Fruit fly (Drosophila melanogaster) whole organism, embryonic: ENCODE results near the gene Vps29.

Experiments
- CG10147 ChIP-seq: fragments of 200-800 bp; sonication (Bioruptor generic); optimal IDR thresholded peaks from 2 replicates; lab custom pipeline; 2019; ENCODE audit warnings: missing biosample characterization, mild to moderate bottlenecking, missing genetic modification characterization, moderate library complexity
- CG10543 ChIP-seq: fragments of 200-800 bp; sonication (Bioruptor generic); optimal IDR thresholded peaks from 3 replicates; lab custom pipeline; 2017; ENCODE audit warnings: missing biosample characterization, mild to moderate bottlenecking, missing genetic modification characterization, moderate library complexity
- CG10654 ChIP-seq: fragments of 200-800 bp; sonication (Bioruptor generic); optimal IDR thresholded peaks from 2 replicates; lab custom pipeline; 2016; ENCODE audit warnings: missing biosample characterization, missing genetic modification characterization
- CG11247 ChIP-seq: fragments of 200-800 bp; sonication (Bioruptor generic); IDR thresholded peaks from 2 replicates; pipeline ENCODE4 v1.3.6; 2022; ENCODE audit warnings: missing biosample characterization, missing genetic modification characterization
- CG11504 ChIP-seq: fragments of 200-800 bp; sonication (Bioruptor generic); optimal IDR thresholded peaks from 3 replicates; lab custom pipeline; 2019; ENCODE audit warnings: missing biosample characterization, mild to moderate bottlenecking, missing genetic modification characterization, moderate library complexity
- CG12071 ChIP-seq: fragments of 200-800 bp; sonication (Bioruptor generic); optimal IDR thresholded peaks from 3 replicates; lab custom pipeline; 2018; ENCODE audit warnings: missing biosample characterization, mild to moderate bottlenecking, missing genetic modification characterization
- CG12391 ChIP-seq: fragments of 200-800 bp; sonication (Bioruptor generic); optimal IDR thresholded peaks from 3 replicates; lab custom pipeline; 2018; ENCODE audit warnings: missing biosample characterization, mild to moderate bottlenecking, missing genetic modification characterization, moderate library complexity
- CG15073 ChIP-seq: fragments of 200-800 bp; sonication (Bioruptor generic); optimal IDR thresholded peaks from 2 replicates; lab custom pipeline; 2016; ENCODE audit warnings: missing biosample characterization, missing genetic modification characterization
- CG16813 ChIP-seq: fragments of 200-800 bp; sonication (Bioruptor generic); IDR thresholded peaks from 3 replicates; pipeline ENCODE4 v1.3.6; 2022; ENCODE audit warnings: missing biosample characterization, missing genetic modification characterization; ENCODE audit not compliant: partially characterized antibody
- CG17912 ChIP-seq: fragments of 200-800 bp; sonication (Bioruptor generic); optimal IDR thresholded peaks from 2 replicates; lab custom pipeline; 2018; ENCODE audit warnings: missing biosample characterization, mild to moderate bottlenecking, missing genetic modification characterization
- CG2199 ChIP-seq: fragments of 200-800 bp; sonication (Bioruptor generic); IDR thresholded peaks from 3 replicates; pipeline ENCODE4 v1.3.6; 2022; ENCODE audit warnings: missing biosample characterization, missing genetic modification characterization
- CG2712 ChIP-seq: fragments of 200-800 bp; optimal IDR thresholded peaks from 3 replicates; lab custom pipeline; 2019; ENCODE audit warnings: missing biosample characterization, mild to moderate bottlenecking, missing genetic modification characterization, moderate library complexity
- CG4404 ChIP-seq: fragments of 200-800 bp; sonication (Bioruptor generic); IDR thresholded peaks from 2 replicates; pipeline ENCODE4 v1.3.6; 2022; ENCODE audit warnings: missing biosample characterization, missing genetic modification characterization
- CG6854 ChIP-seq: fragments of 200-800 bp; sonication (Bioruptor generic); optimal IDR thresholded peaks from 3 replicates; lab custom pipeline; 2017; ENCODE audit warnings: missing biosample characterization, mild to moderate bottlenecking, missing genetic modification characterization
- CG7963 ChIP-seq: fragments of 200-800 bp; sonication (Bioruptor generic); IDR thresholded peaks from 3 replicates; pipeline ENCODE4 v1.3.6; 2022; ENCODE audit warnings: missing biosample characterization, missing genetic modification characterization; ENCODE audit not compliant: partially characterized antibody
- CG8089 ChIP-seq: fragments of 200-800 bp; sonication (Bioruptor generic); optimal IDR thresholded peaks from 3 replicates; lab custom pipeline; 2016; ENCODE audit warnings: missing biosample characterization, missing genetic modification characterization
- CG9876 ChIP-seq: fragments of 200-800 bp; sonication (Bioruptor generic); optimal IDR thresholded peaks from 2 replicates; lab custom pipeline; 2016; ENCODE audit warnings: missing biosample characterization, missing genetic modification characterization
- D19B ChIP-seq: fragments of 200-800 bp; sonication (Bioruptor generic); optimal IDR thresholded peaks from 2 replicates; lab custom pipeline; 2017; ENCODE audit warnings: missing biosample characterization, mild to moderate bottlenecking, missing genetic modification characterization
- Dbx ChIP-seq: fragments of 200-800 bp; sonication (Bioruptor generic); IDR thresholded peaks from 3 replicates; pipeline ENCODE4 v1.3.6; 2022; ENCODE audit warnings: missing biosample characterization, missing genetic modification characterization
- Dfd ChIP-seq, 2 experiments: fragments of >200 bp; optimal IDR thresholded peaks; 2 replicates each; lab custom pipeline; 2017; ENCODE audit warnings: missing biosample characterization in 2 of 2, missing genetic modification characterization in 2 of 2
- Ets65A ChIP-seq: fragments of 200-800 bp; sonication (Bioruptor generic); peaks from one replicate; lab custom pipeline; 2016; ENCODE audit warnings: missing biosample characterization, missing genetic modification characterization
- HLH54F ChIP-seq: fragments of 200-800 bp; sonication (Bioruptor generic); optimal IDR thresholded peaks from 3 replicates; lab custom pipeline; 2016; ENCODE audit warnings: missing biosample characterization, missing genetic modification characterization
- Hey ChIP-seq: fragments of 200-800 bp; sonication (Bioruptor generic); optimal IDR thresholded peaks from 3 replicates; lab custom pipeline; 2018; ENCODE audit warnings: missing biosample characterization, mild to moderate bottlenecking, missing genetic modification characterization
- Kr ChIP-seq: fragments of 200-800 bp; sonication (Bioruptor generic); optimal IDR thresholded peaks from 2 replicates; lab custom pipeline; 2017; ENCODE audit warnings: missing biosample characterization, mild to moderate bottlenecking, missing genetic modification characterization
- MESR4 ChIP-seq: fragments of 200-800 bp; sonication (Bioruptor generic); optimal IDR thresholded peaks from 2 replicates; lab custom pipeline; 2018; ENCODE audit warnings: missing biosample characterization, mild to moderate bottlenecking, missing genetic modification characterization, moderate library complexity
- Opbp ChIP-seq: fragments of 200-800 bp; sonication (Bioruptor generic); IDR thresholded peaks from 3 replicates; pipeline ENCODE4 v1.3.6; 2022; ENCODE audit warnings: missing biosample characterization, missing genetic modification characterization; ENCODE audit not compliant: partially characterized antibody
- PHDP ChIP-seq: fragments of 200-800 bp; sonication (Bioruptor generic); optimal IDR thresholded peaks from 3 replicates; lab custom pipeline; 2018; ENCODE audit warnings: missing biosample characterization, mild to moderate bottlenecking, missing genetic modification characterization, moderate library complexity
- Six4 ChIP-seq: fragments of 200-800 bp; sonication (Bioruptor generic); optimal IDR thresholded peaks from 2 replicates; lab custom pipeline; 2016; ENCODE audit warnings: missing biosample characterization, missing genetic modification characterization
- Xbp1 ChIP-seq: fragments of 200-800 bp; sonication (Bioruptor generic); optimal IDR thresholded peaks from 3 replicates; lab custom pipeline; 2016; ENCODE audit warnings: missing biosample characterization, mild to moderate bottlenecking, missing genetic modification characterization
- Xrp1 ChIP-seq: fragments of 200-800 bp; sonication (Bioruptor generic); IDR thresholded peaks from 2 replicates; pipeline ENCODE4 v1.3.6; 2022; ENCODE audit warnings: missing biosample characterization, missing genetic modification characterization
- br ChIP-seq: fragments of >200 bp; optimal IDR thresholded peaks from 2 replicates; lab custom pipeline; 2017
- fd64A ChIP-seq: fragments of 200-800 bp; sonication (Bioruptor generic); optimal IDR thresholded peaks from 3 replicates; lab custom pipeline; 2018; ENCODE audit warnings: missing biosample characterization, mild to moderate bottlenecking, missing genetic modification characterization
- fu2 ChIP-seq: fragments of 200-800 bp; sonication (Bioruptor generic); optimal IDR thresholded peaks from 2 replicates; lab custom pipeline; 2016; ENCODE audit warnings: missing biosample characterization, missing genetic modification characterization
- hth ChIP-seq: fragments of >200 bp; optimal IDR thresholded peaks from 2 replicates; lab custom pipeline; 2017; ENCODE audit warnings: inconsistent platforms
- jigr1 ChIP-seq: fragments of 200-800 bp; sonication (Bioruptor generic); IDR thresholded peaks from 3 replicates; pipeline ENCODE4 v1.3.6; 2022; ENCODE audit warnings: missing biosample characterization, missing genetic modification characterization
- jumu ChIP-seq: fragments of 200-800 bp; sonication (Bioruptor generic); optimal IDR thresholded peaks from 3 replicates; lab custom pipeline; 2016; ENCODE audit warnings: missing biosample characterization, missing genetic modification characterization
- lbe ChIP-seq: fragments of 200-800 bp; sonication (Bioruptor generic); optimal IDR thresholded peaks from 2 replicates; lab custom pipeline; 2016; ENCODE audit warnings: missing biosample characterization, mild to moderate bottlenecking, missing genetic modification characterization
- lola ChIP-seq, 3 experiments: fragments of >200 bp in 2 of 3; fragments of 200-800 bp in 1 of 3; sonication (Bioruptor generic) in 1 of 3; optimal IDR thresholded peaks; 2 replicates each; lab custom pipeline; 2017 to 2019; ENCODE audit warnings: missing biosample characterization in 3 of 3, missing genetic modification characterization in 3 of 3, mild to moderate bottlenecking in 1 of 3, moderate library complexity in 1 of 3
- nau ChIP-seq: fragments of 200-800 bp; sonication (Bioruptor generic); optimal IDR thresholded peaks from 3 replicates; lab custom pipeline; 2017; ENCODE audit warnings: missing biosample characterization, mild to moderate bottlenecking, missing genetic modification characterization, missing genetic modification reagents
- oc ChIP-seq: fragments of 200-800 bp; sonication (Bioruptor generic); optimal IDR thresholded peaks from 2 replicates; lab custom pipeline; 2018; ENCODE audit warnings: missing biosample characterization, mild to moderate bottlenecking, missing genetic modification characterization, moderate library complexity
- peb ChIP-seq: fragments of 200-800 bp; sonication (Bioruptor generic); IDR thresholded peaks from 2 replicates; pipeline ENCODE4 v1.3.6; 2022; ENCODE audit warnings: missing biosample characterization, missing genetic modification characterization
- pho ChIP-seq: fragments of 200-800 bp; sonication (Bioruptor generic); optimal IDR thresholded peaks from 2 replicates; lab custom pipeline; 2016; ENCODE audit warnings: missing biosample characterization, missing genetic modification characterization
- phol ChIP-seq: fragments of 200-800 bp; sonication (Bioruptor generic); optimal IDR thresholded peaks from 3 replicates; lab custom pipeline; 2018; ENCODE audit warnings: missing biosample characterization, mild to moderate bottlenecking, missing genetic modification characterization, moderate library complexity
- pnt ChIP-seq: fragments of 200-800 bp; sonication (Bioruptor generic); optimal IDR thresholded peaks from 3 replicates; lab custom pipeline; 2016; ENCODE audit warnings: missing biosample characterization, missing genetic modification characterization
- prd ChIP-seq, 3 experiments: fragments of >200 bp in 2 of 3; fragments of 200-800 bp in 1 of 3; sonication (Bioruptor generic) in 1 of 3; optimal IDR thresholded peaks in 2 of 3; IDR thresholded peaks in 1 of 3; 2 replicates in 2 of 3; 3 replicates in 1 of 3; pipeline versions ENCODE4 v1.3.6 to Lab custom; 2017 to 2022; ENCODE audit warnings: missing biosample characterization in 1 of 3, missing genetic modification characterization in 1 of 3
- stc ChIP-seq: fragments of 200-800 bp; sonication (Bioruptor generic); IDR thresholded peaks from 2 replicates; pipeline ENCODE4 v1.3.6; 2022; ENCODE audit warnings: missing biosample characterization, missing genetic modification characterization
- ttk ChIP-seq: fragments of 200-800 bp; sonication (Bioruptor generic); IDR thresholded peaks from 2 replicates; pipeline ENCODE4 v2.1.2; 2022; ENCODE audit warnings: missing biosample characterization, missing genetic modification characterization
- usp ChIP-seq: fragments of >200 bp; optimal IDR thresholded peaks from 2 replicates; lab custom pipeline; 2017; ENCODE audit warnings: missing biosample characterization, missing genetic modification characterization
- wor ChIP-seq: fragments of 200-800 bp; sonication (Bioruptor generic); IDR thresholded peaks from 2 replicates; pipeline ENCODE4 v1.3.6; 2022; ENCODE audit warnings: missing biosample characterization, missing genetic modification characterization

Vps29 gene

DNA sequence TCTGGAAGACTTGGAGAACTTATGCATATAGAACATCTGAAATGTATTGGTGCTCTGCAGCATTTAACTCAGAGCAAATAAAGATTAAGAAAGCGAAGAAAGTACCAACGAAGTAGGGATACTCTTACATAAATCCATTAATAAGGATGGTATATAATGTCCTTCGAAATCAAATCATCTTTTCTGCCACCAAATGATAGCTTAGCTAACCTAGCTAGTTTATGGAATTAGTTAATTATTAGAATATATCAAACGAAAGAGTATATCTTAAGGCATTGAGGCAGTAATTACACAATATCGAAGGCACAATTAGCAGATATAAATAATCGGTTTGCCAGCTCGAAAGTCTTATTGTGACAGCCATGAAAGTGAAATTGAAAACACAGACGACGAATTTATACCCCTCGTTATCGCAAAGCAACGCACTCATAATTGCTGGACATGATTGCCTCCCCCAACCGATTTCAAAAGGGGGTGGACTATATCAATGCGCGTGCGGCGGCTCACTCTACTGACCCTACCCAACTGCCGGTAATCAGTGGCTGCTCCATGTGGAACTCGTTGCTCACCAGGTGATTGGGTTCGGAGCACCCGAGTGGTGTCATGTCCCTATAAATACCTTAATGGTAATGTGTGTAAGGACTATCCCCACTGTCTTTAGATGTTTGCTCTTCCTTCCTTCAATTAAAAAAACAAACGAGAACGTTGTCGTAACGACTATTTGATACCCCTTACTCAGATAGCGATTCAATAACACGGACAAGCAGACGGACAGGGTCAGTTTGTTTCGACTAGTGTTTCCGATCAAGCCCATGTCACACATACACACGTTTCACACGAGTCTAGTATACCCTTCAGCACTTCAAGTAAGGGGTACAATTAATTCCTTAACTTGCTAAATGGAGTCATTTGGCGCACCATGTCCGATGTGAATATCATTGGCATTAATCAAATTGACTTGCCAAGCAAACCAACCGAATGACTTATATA is 5.9 kb upstream of the Vps29 start (continued):
- peak; percentile 56 for TF ChIP-seq Xbp1
- TF ChIP-seq lbe (GFP tag; lab: Kevin White, UChicago), result peak; percentile 91
- TF ChIP-seq br (lab: Kevin White, UChicago), result no peak
- no peak for TF ChIP-seq pnt
- TF ChIP-seq PHDP (tag; lab: Kevin White, UChicago), result peak; percentile 63
- peak; percentile 92 for TF ChIP-seq Ets65A (GFP tag; lab: Kevin White, UChicago)
- TF ChIP-seq HLH54F (GFP tag; lab: Kevin White, UChicago), result no peak
- no peak for TF ChIP-seq CG17912
- TF ChIP-seq CG2199 (GFP tag; lab: Robert Waterston, UW), result no peak
- TF ChIP-seq Dbx (GFP tag; lab: Robert Waterston, UW), result no peak
- no peak for TF ChIP-seq hth (lab: Kevin White, UChicago)
- no peak for TF ChIP-seq CG11247 (GFP tag; lab: Robert Waterston, UW)
- TF ChIP-seq CG9876 (GFP tag; lab: Kevin White, UChicago), result no peak
- no peak for TF ChIP-seq Opbp
- TF ChIP-seq ttk, result no peak
- peak; percentile 12 for TF ChIP-seq fd64A (GFP tag; lab: Kevin White, UChicago)
- TF ChIP-seq Kr (GFP tag; lab: Kevin White, UChicago), result no peak
- TF ChIP-seq jumu (GFP tag; lab: Kevin White, UChicago), result no peak
- peak; percentile 25 for TF ChIP-seq Six4 (GFP tag; lab: Kevin White, UChicago)
- TF ChIP-seq Xrp1 (GFP tag; lab: Robert Waterston, UW), result peak; percentile 63
- peak; percentile 18 for TF ChIP-seq pho (GFP tag; lab: Kevin White, UChicago)
- peak; percentile 21 for TF ChIP-seq oc (tag; lab: Kevin White, UChicago)
- no peak for TF ChIP-seq fu2 (GFP tag; lab: Kevin White, UChicago)
- TF ChIP-seq stc (GFP tag; lab: Robert Waterston, UW), result peak; percentile 23; the same call in 1 of the 2 replicates
- TF ChIP-seq CG11504 (tag; lab: Kevin White, UChicago), result no peak
- no peak for TF ChIP-seq jigr1
- TF ChIP-seq CG8089 (GFP tag; lab: Kevin White, UChicago), result no peak
- TF ChIP-seq CG7963 (GFP tag; lab: Robert Waterston, UW), result no peak
- 0 out of 2 replicates have a peak, but pooled peaks have one; percentile 27 for TF ChIP-seq CG4404 (GFP tag; lab: Robert Waterston, UW)
- no peak for TF ChIP-seq nau
- TF ChIP-seq phol (tag; lab: Kevin White, UChicago), result peak; percentile 72
- TF ChIP-seq Dfd (GFP tag; optimal IDR thresholded peaks at IDR 0.05; lab: Kevin White, UChicago), result no peak
- no peak for TF ChIP-seq CG10543 (GFP tag; lab: Kevin White, UChicago)
- TF ChIP-seq CG6854 (GFP tag; lab: Kevin White, UChicago), result no peak
- no peak for TF ChIP-seq CG15073 (GFP tag; lab: Kevin White, UChicago)
- TF ChIP-seq CG16813 (GFP tag; lab: Robert Waterston, UW), result no peak
- TF ChIP-seq CG10147 (GFP tag; lab: Kevin White, UChicago), result peak; percentile 57
- no peak for TF ChIP-seq wor (GFP tag; lab: Robert Waterston, UW)
- TF ChIP-seq Hey, result no peak
- peak; percentile 65 for TF ChIP-seq CG12071 (GFP tag; lab: Kevin White, UChicago)
- TF ChIP-seq CG2712 (tag; lab: Kevin White, UChicago), result peak; percentile 78
- no peak for TF ChIP-seq MESR4
- TF ChIP-seq peb, result no peak
- peak; percentile 70 for TF ChIP-seq CG12391 (tag; lab: Kevin White, UChicago)
- no peak for TF ChIP-seq CG10654
- TF ChIP-seq D19B (GFP tag; lab: Kevin White, UChicago), result peak; percentile 69
- peak in 1 of 3 experiments; percentile 31 for TF ChIP-seq lola (GFP tag; optimal IDR thresholded peaks at IDR 0.05; lab: Kevin White, UChicago)
- no peak for TF ChIP-seq prd (optimal IDR thresholded peaks at IDR 0.05; lab: Kevin White, UChicago)
- peak; percentile 54; the same call in 2 of the 3 replicates for TF ChIP-seq prd (GFP tag; IDR thresholded peaks at IDR 0.05; lab: Robert Waterston, UW)
- TF ChIP-seq usp, result no peak
